Worm (Caenorhabditis elegans) whole organism, L4 larva: ENCODE measurements around the gene ZK418.10.

Experiments used
- Y5F2A.4 ChIP-seq: fragments of 200-800 bp; sonication (Bioruptor generic); optimal IDR thresholded peaks from 2 replicates; lab custom pipeline; 2018; ENCODE audit warnings: mild to moderate bottlenecking, missing genetic modification characterization, missing compliant biosample characterization
- ama-1 ChIP-seq: fragments of 150-350 bp; optimal IDR thresholded peaks from 2 replicates; lab custom pipeline; 2014; ENCODE audit warnings: inconsistent platforms, mixed read lengths
- ceh-44 ChIP-seq: fragments of 200-800 bp; sonication (Bioruptor generic); IDR thresholded peaks from 2 replicates; pipeline ENCODE4 v1.3.6; 2022; ENCODE audit warnings: missing genetic modification reagents, missing genetic modification characterization, missing compliant biosample characterization
- ceh-82 ChIP-seq: sonication (generic microtip); optimal IDR thresholded peaks from 2 replicates; lab custom pipeline; 2017; ENCODE audit warnings: missing biosample characterization, missing genetic modification characterization
- lim-7 ChIP-seq: fragments of 200-800 bp; sonication (Bioruptor generic); IDR thresholded peaks from 2 replicates; pipeline ENCODE4 v1.3.6; 2022; ENCODE audit warnings: missing genetic modification characterization, missing compliant biosample characterization
- lin-13 ChIP-seq: fragments of 150-350 bp; optimal IDR thresholded peaks from 2 replicates; lab custom pipeline; 2014; ENCODE audit warnings: missing biosample characterization, missing genetic modification reagents, missing genetic modification characterization
- lsy-2 ChIP-seq, 2 experiments: fragments of 150-350 bp in 1 of 2; sonication (generic microtip) in 1 of 2; optimal IDR thresholded peaks; 2 replicates each; lab custom pipeline; 2014 to 2017; ENCODE audit warnings: missing biosample characterization in 2 of 2, missing genetic modification characterization in 2 of 2
- nhr-237 ChIP-seq: sonication (generic microtip); optimal IDR thresholded peaks from 2 replicates; lab custom pipeline; 2017; ENCODE audit warnings: missing biosample characterization, missing genetic modification characterization
- nhr-6 ChIP-seq: fragments of 150-350 bp; optimal IDR thresholded peaks from 2 replicates; lab custom pipeline; 2014; ENCODE audit warnings: missing biosample characterization, missing genetic modification characterization
- nhr-76 ChIP-seq: fragments of 150-350 bp; optimal IDR thresholded peaks from 2 replicates; lab custom pipeline; 2014; ENCODE audit warnings: missing biosample characterization, missing genetic modification characterization
- pha-4 ChIP-seq, 2 experiments: fragments of 150-350 bp in 1 of 2; fragments of 200-800 bp in 1 of 2; sonication (Bioruptor generic) in 1 of 2; IDR thresholded peaks in 1 of 2; optimal IDR thresholded peaks in 1 of 2; 2 replicates each; pipeline versions ENCODE4 v1.3.6 to Lab custom; 2014 to 2022; ENCODE audit warnings: missing genetic modification characterization in 2 of 2, missing genetic modification reagents in 2 of 2, missing biosample characterization in 1 of 2, missing compliant biosample characterization in 1 of 2
- snpc-4 ChIP-seq: fragments of 150-350 bp; optimal IDR thresholded peaks from 2 replicates; lab custom pipeline; 2014; ENCODE audit warnings: missing biosample characterization, missing genetic modification characterization

- TF ChIP-seq lsy-2 (tag; optimal IDR thresholded peaks at IDR 0.05; lab: Kevin White, UChicago) (peak in 1 of 2 experiments; percentile 37), ama-1 (no peak), nhr-237 (tag; lab: Kevin White, UChicago) (no peak), snpc-4 (no peak), ceh-44 (no peak), ceh-82 (tag; lab: Kevin White, UChicago) (no peak), pha-4 (GFP tag; IDR thresholded peaks at IDR 0.05; lab: Robert Waterston, UW) (no peak), pha-4 (tag; optimal IDR thresholded peaks at IDR 0.05; lab: Kevin White, UChicago) (no peak), Y5F2A.4 (GFP tag; lab: Kevin White, UChicago) (no peak), nhr-76 (tag; lab: Kevin White, UChicago) (no peak), lin-13 (GFP tag; lab: Kevin White, UChicago) (no peak), lim-7 (no peak), nhr-6 (no peak)
Measured at ce11 chrIII:7133559-7133958, 43.1 kb upstream of the ZK418.10 start, which contains the start of the genes pot-1 and ggtb-1.
